Worm (Caenorhabditis elegans): Measurements from ENCODE around the gene Y67D8A.2.

The Y67D8A.2 gene

DNA sequence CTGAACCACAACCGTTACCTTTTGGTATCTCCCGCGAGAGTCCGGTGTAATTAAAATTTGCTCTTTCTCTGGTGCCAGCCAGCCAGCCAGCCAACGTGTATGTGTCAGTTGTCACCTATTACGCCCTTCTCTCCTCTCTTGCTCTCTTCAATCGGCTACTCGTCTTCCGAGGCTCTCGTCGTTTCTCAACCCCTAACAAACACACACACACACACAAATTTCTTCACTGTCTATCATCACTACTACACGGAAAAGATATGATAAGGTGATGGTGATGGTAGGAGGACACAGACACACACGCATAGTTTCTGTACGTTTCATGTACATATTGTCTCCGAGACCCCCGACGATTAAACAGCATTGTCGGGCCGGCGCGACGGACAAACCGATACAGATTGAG is 9.4 kb downstream of the Y67D8A.2 start (continued):
- TF ChIP-seq lir-1 (GFP tag; conservative IDR thresholded peaks at IDR 0.05) (no peak), attf-3 (GFP tag; conservative IDR thresholded peaks at IDR 0.05) (no peak), akir-1 (GFP tag; optimal IDR thresholded peaks at IDR 0.05) (no peak), somi-1 (GFP tag; optimal IDR thresholded peaks at IDR 0.05) (no peak)

DNA sequence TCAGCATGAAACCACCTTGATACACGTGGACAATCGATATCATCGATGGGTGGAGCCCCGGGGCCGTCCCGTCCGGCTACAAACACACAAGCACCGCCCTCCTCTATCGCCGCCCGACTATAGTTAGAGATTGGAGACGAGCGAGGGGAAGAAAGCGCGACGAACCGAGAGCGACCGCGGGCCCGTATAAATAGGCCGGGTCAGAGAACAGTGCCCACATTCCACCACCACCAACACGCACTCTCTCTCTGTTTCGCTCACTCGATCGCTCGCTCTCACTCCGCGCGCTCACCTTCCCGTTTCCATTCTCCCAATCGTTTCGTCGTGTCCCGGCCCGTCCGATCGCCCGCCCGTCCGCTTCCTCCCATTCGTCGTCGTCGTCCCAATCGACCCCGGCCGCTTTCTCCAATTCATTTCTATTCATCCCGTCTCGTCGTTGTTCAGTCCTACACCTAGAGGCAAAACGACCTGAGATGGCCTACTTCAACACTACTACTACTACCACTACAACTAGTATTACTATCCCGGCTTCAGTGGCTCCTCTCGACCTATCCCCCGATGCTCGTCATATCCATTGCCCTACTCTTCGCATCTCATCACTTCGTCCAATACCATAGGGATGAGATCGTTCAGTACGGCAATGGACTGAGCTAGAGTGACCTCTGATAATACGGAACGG is 10.6 kb downstream of the Y67D8A.2 start:
- TF ChIP-seq madf-10 (tag; optimal IDR thresholded peaks at IDR 0.05) (peak; percentile 19), aptf-2 (GFP tag; conservative IDR thresholded peaks at IDR 0.05) (no peak), F10E7.11 (tag; optimal IDR thresholded peaks at IDR 0.05) (no peak), tbp1 (GFP tag; optimal IDR thresholded peaks at IDR 0.05) (peak; percentile 51), hlh-12 (tag; optimal IDR thresholded peaks at IDR 0.05) (no peak), mcd-1 (GFP tag; IDR thresholded peaks at IDR 0.05) (peak; percentile 53), rec-8 (tag; optimal IDR thresholded peaks at IDR 0.05) (peak in 1 of 2 experiments; percentile 18), madf-8 (GFP tag; conservative IDR thresholded peaks at IDR 0.05) (no peak), bed-2 (GFP tag; IDR thresholded peaks at IDR 0.05) (no peak), cebp-1 (GFP tag; IDR thresholded peaks at IDR 0.05) (no peak), cebp-1 (tag; optimal IDR thresholded peaks at IDR 0.05) (peak; percentile 34), ZK185.1 (tag; optimal IDR thresholded peaks at IDR 0.05; ENCODE audit: poor library complexity, severe bottlenecking) (peak; percentile 62), F55B11.4 (tag; optimal IDR thresholded peaks at IDR 0.05; ENCODE audit: borderline replicate concordance, insufficient read depth) (no peak), hmg-1.2 (GFP tag; IDR thresholded peaks at IDR 0.05) (peak; percentile 41; the same call in 1 of the 2 replicates), athp-1 (tag; optimal IDR thresholded peaks at IDR 0.05) (no peak), nhr-179 (tag; optimal IDR thresholded peaks at IDR 0.05) (no peak), let-607 (tag; optimal IDR thresholded peaks at IDR 0.05) (peak; percentile 56 to 76), ztf-25 (GFP tag; IDR thresholded peaks at IDR 0.05) (no peak), K11D2.4 (GFP tag; IDR thresholded peaks at IDR 0.05) (no peak; the same call in 1 of the 2 replicates), him-1 (tag; optimal IDR thresholded peaks at IDR 0.05) (no peak), F37B4.10 (GFP tag; IDR thresholded peaks at IDR 0.05) (0 out of 2 replicates have a peak, but pooled peaks have one; percentile 50), akir-1 (GFP tag; optimal IDR thresholded peaks at IDR 0.05) (peak; percentile 50), F22D6.2 (tag; optimal IDR thresholded peaks at IDR 0.05) (no peak), attf-5 (GFP tag; optimal IDR thresholded peaks at IDR 0.05) (peak; percentile 53), T07F8.4 (tag; optimal IDR thresholded peaks at IDR 0.05) (no peak), mel-28 (tag; optimal IDR thresholded peaks at IDR 0.05; ENCODE audit: borderline replicate concordance) (no peak), Y79H2A.3 (GFP tag; conservative IDR thresholded peaks at IDR 0.05) (no peak), repo-1 (tag; optimal IDR thresholded peaks at IDR 0.05) (peak; percentile 38), egrh-3 (GFP tag; IDR thresholded peaks at IDR 0.05) (peak; percentile 86), hlh-26 (GFP tag; conservative IDR thresholded peaks at IDR 0.05) (no peak), Y67H2A.10 (GFP tag; conservative IDR thresholded peaks at IDR 0.05) (no peak), ama-1 (optimal IDR thresholded peaks at IDR 0.05) (peak; percentile 70), ama-1 (GFP tag; optimal IDR thresholded peaks at IDR 0.05) (no peak), tlf-1 (GFP tag; optimal IDR thresholded peaks at IDR 0.05) (no peak), Y56A3A.18 (GFP tag; IDR thresholded peaks at IDR 0.05) (no peak), madf-3 (GFP tag; IDR thresholded peaks at IDR 0.05) (no peak), sea-2 (GFP tag; IDR thresholded peaks at IDR 0.05) (no peak), B0336.3 (GFP tag; IDR thresholded peaks at IDR 0.05) (peak; percentile 43; the same call in 1 of the 2 replicates), chd-7 (tag; optimal IDR thresholded peaks at IDR 0.05) (no peak), lsl-1 (GFP tag; optimal IDR thresholded peaks at IDR 0.05) (no peak), zfh-2 (GFP tag; conservative IDR thresholded peaks at IDR 0.05) (peak; percentile 97), snpc-4 (GFP tag; optimal IDR thresholded peaks at IDR 0.05) (no peak), snpc-4 (tag; optimal IDR thresholded peaks at IDR 0.05) (peak in 1 of 4 experiments; percentile 32)

All from whole organism, young adult.